Fruit fly (Drosophila melanogaster) whole organism, pupa: ENCODE results near the gene CG31548.

Experiments
- CG12605 ChIP-seq: fragments of 200-800 bp; sonication (Bioruptor generic); IDR thresholded peaks from 2 replicates; pipeline ENCODE4 v1.3.6; 2022; ENCODE audit warnings: missing biosample characterization, missing genetic modification characterization
- CG17806 ChIP-seq: fragments of 200-800 bp; sonication (Bioruptor generic); optimal IDR thresholded peaks from 2 replicates; lab custom pipeline; 2018; ENCODE audit warnings: missing biosample characterization, mild to moderate bottlenecking, missing genetic modification characterization, moderate library complexity
- CG34367 ChIP-seq: fragments of 200-800 bp; sonication (Bioruptor generic); optimal IDR thresholded peaks from 2 replicates; lab custom pipeline; 2018; ENCODE audit warnings: missing biosample characterization, mild to moderate bottlenecking, missing genetic modification characterization
- Ets98B ChIP-seq: fragments of 200-800 bp; sonication (Bioruptor generic); IDR thresholded peaks from 2 replicates; pipeline ENCODE4 v1.3.6; 2022; ENCODE audit warnings: missing biosample characterization, missing genetic modification characterization
- Snoo ChIP-seq: fragments of 200-800 bp; sonication (Bioruptor generic); optimal IDR thresholded peaks from 3 replicates; lab custom pipeline; 2017; ENCODE audit warnings: missing biosample characterization, mild to moderate bottlenecking, missing genetic modification characterization, inconsistent platforms

- TF ChIP-seq CG17806 (no peak), Ets98B (GFP tag; lab: Robert Waterston, UW) (no peak), CG34367 (tag; lab: Kevin White, UChicago) (no peak), Snoo (tag; lab: Kevin White, UChicago) (no peak), CG12605 (no peak)
Observed at dm6 chr3R:5622985-5623630, 13.5 kb downstream of the CG31548 start.
